Worm (Caenorhabditis elegans): ENCODE results near the gene akap-1.

The akap-1 gene

DNA sequence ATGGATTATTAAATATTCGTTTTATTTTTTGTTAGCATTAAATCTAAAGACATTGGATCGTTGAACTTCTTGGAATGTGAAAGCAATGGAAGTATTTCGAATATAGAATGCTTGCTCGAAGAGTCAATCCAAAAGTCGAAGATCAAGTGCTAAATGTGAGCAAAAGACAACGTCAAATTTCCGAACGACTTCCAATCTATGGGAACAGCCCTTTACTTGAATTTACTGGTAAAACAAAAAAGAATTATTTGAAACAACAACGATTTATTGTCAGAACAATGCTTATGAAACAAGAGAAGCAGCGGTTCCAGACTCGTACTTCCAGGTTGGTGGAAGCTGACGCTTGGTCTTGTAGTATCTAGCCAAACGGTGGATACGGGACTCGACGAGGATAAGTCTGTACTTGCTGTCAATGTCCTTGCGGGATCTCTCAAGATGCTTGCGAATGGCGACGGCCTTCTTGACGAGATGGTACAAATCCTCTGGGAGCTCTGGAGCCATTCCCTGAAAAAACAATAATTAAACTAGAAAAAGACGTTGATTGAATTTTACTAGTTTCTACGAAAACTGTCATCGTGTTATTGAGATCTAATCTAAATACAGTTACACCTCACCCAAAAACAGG lies 20.8 kb downstream of the akap-1 start:
- TF ChIP-seq fos-1 (tag; optimal IDR thresholded peaks at IDR 0.05) (no peak), R02D3.7 (tag; optimal IDR thresholded peaks at IDR 0.05) (no peak), lsy-2 (tag; optimal IDR thresholded peaks at IDR 0.05) (no peak), ZK546.5 (tag; optimal IDR thresholded peaks at IDR 0.05) (no peak), lin-11 (tag; optimal IDR thresholded peaks at IDR 0.05) (no peak), unc-62 (GFP tag; optimal IDR thresholded peaks at IDR 0.05) (no peak), aly-2 (tag; optimal IDR thresholded peaks at IDR 0.05) (no peak), blmp-1 (tag; optimal IDR thresholded peaks at IDR 0.05; ENCODE audit: insufficient read depth) (no peak), alr-1 (tag; optimal IDR thresholded peaks at IDR 0.05) (no peak)

DNA sequence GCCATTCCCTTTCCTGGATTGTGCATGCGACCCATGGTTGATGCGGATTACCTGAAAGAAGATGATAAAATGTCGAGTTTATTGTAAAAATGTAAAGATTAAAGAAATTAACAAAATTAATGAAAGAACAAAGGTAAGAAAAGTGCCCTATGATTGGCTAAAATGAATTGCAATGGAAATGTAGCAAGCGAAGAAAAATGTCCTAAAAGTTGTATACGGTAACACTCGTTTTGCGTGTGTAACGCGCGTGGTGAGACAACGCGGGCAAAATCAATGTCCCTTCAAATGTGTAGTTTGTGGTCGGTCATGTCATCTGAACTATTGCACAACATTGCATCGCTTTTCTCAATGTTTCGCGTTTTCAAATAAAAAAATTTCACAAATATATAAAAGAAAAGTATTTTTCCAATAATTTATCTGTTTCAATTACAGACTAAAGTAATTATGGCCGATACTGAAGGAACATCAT lies 21.8 kb downstream of the akap-1 start, which contains the start of the genes rps-13 and nfx-1:
rps-13 (minus strand) TSS at position 51 of the 469 bp plus-strand sequence.
nfx-1 (plus strand) TSS at position 433 of the 469 bp plus-strand sequence.
- TF ChIP-seq ztf-1 (GFP tag; conservative IDR thresholded peaks at IDR 0.05) (no peak), fos-1 (tag; optimal IDR thresholded peaks at IDR 0.05) (peak; percentile 77), Y55F3AM.14 (GFP tag; optimal IDR thresholded peaks at IDR 0.05) (no peak), sma-3 (GFP tag; optimal IDR thresholded peaks at IDR 0.05) (peak; percentile 70), zag-1 (tag; optimal IDR thresholded peaks at IDR 0.05) (no peak), elt-1 (tag; optimal IDR thresholded peaks at IDR 0.05) (no peak), blmp-1 (tag; optimal IDR thresholded peaks at IDR 0.05; ENCODE audit: insufficient read depth) (peak; percentile 73), aly-2 (tag; optimal IDR thresholded peaks at IDR 0.05) (no peak), mbf-1 (tag; optimal IDR thresholded peaks at IDR 0.05) (no peak), egl-27 (tag; optimal IDR thresholded peaks at IDR 0.05) (peak; percentile 2), ceh-16 (tag; optimal IDR thresholded peaks at IDR 0.05) (no peak), sem-4 (tag; optimal IDR thresholded peaks at IDR 0.05) (no peak), unc-39 (tag; optimal IDR thresholded peaks at IDR 0.05) (no peak), R02D3.7 (tag; optimal IDR thresholded peaks at IDR 0.05) (no peak), nhr-12 (tag; optimal IDR thresholded peaks at IDR 0.05) (no peak), nhr-237 (tag; optimal IDR thresholded peaks at IDR 0.05) (no peak), mdl-1 (tag; optimal IDR thresholded peaks at IDR 0.05) (peak; percentile 38 to 39), lin-39 (tag; optimal IDR thresholded peaks at IDR 0.05) (no peak), mab-5 (tag; optimal IDR thresholded peaks at IDR 0.05) (peak; percentile 58), sma-9 (GFP tag; optimal IDR thresholded peaks at IDR 0.05) (peak; percentile 72), sma-9 (tag; optimal IDR thresholded peaks at IDR 0.05) (no peak), dmd-4 (tag; optimal IDR thresholded peaks at IDR 0.05) (no peak), lin-11 (tag; optimal IDR thresholded peaks at IDR 0.05) (peak; percentile 61), elt-3 (tag; optimal IDR thresholded peaks at IDR 0.05) (no peak), snpc-4 (tag; optimal IDR thresholded peaks at IDR 0.05) (no peak), ztf-4 (tag; optimal IDR thresholded peaks at IDR 0.05) (peak; percentile 40), nhr-10 (tag; optimal IDR thresholded peaks at IDR 0.05) (peak; percentile 17), alr-1 (tag; optimal IDR thresholded peaks at IDR 0.05) (no peak), gmeb-1 (tag; optimal IDR thresholded peaks at IDR 0.05) (peak; percentile 77), nhr-11 (tag; optimal IDR thresholded peaks at IDR 0.05) (no peak), unc-62 (GFP tag; optimal IDR thresholded peaks at IDR 0.05) (no peak), crh-2 (tag; optimal IDR thresholded peaks at IDR 0.05) (peak; percentile 83), nhr-6 (tag; optimal IDR thresholded peaks at IDR 0.05) (peak; percentile 32), unc-55 (GFP tag; optimal IDR thresholded peaks at IDR 0.05) (peak; percentile 95), nhr-21 (tag; optimal IDR thresholded peaks at IDR 0.05) (peak; percentile 24), C34F6.9 (tag; optimal IDR thresholded peaks at IDR 0.05) (peak; percentile 87), ama-1 (optimal IDR thresholded peaks at IDR 0.05) (peak; percentile 27), nhr-25 (tag; optimal IDR thresholded peaks at IDR 0.05) (peak; percentile 73), ZK546.5 (tag; optimal IDR thresholded peaks at IDR 0.05) (peak; percentile 28), nhr-129 (tag; optimal IDR thresholded peaks at IDR 0.05) (peak; percentile 99), nhr-23 (tag; optimal IDR thresholded peaks at IDR 0.05) (no peak), peb-1 (tag; optimal IDR thresholded peaks at IDR 0.05) (no peak), ztf-11 (tag; optimal IDR thresholded peaks at IDR 0.05) (no peak), skn-1 (tag; optimal IDR thresholded peaks at IDR 0.05) (peak; percentile 37), lin-13 (GFP tag; optimal IDR thresholded peaks at IDR 0.05) (peak; percentile 79), lsy-2 (tag; optimal IDR thresholded peaks at IDR 0.05) (peak; percentile 96 to 99), ceh-82 (tag; optimal IDR thresholded peaks at IDR 0.05) (peak; percentile 31), nhr-77 (tag; optimal IDR thresholded peaks at IDR 0.05) (no peak), F13H6.1 (tag; optimal IDR thresholded peaks at IDR 0.05) (peak; percentile 54)
